Fruit fly (Drosophila melanogaster) whole organism, adult: Measurements from ENCODE around the gene DCTN6-p27.

Source experiments
- CG11617 ChIP-seq: fragments of 200-800 bp; sonication (Bioruptor generic); optimal IDR thresholded peaks from 2 replicates; lab custom pipeline; 2017; ENCODE audit warnings: mild to moderate bottlenecking, missing biosample characterization, missing genetic modification reagents, missing genetic modification characterization
- CG1620 ChIP-seq: fragments of 200-800 bp; sonication (Bioruptor generic); optimal IDR thresholded peaks from 2 replicates; lab custom pipeline; 2016; ENCODE audit warnings: missing biosample characterization, missing genetic modification characterization
- CG33017 ChIP-seq: fragments of 200-800 bp; sonication (Bioruptor generic); optimal IDR thresholded peaks from 2 replicates; lab custom pipeline; 2018; ENCODE audit warnings: missing biosample characterization, mild to moderate bottlenecking, missing genetic modification characterization, moderate library complexity
- CG5204 ChIP-seq: fragments of 200-800 bp; sonication (Bioruptor generic); optimal IDR thresholded peaks from 2 replicates; lab custom pipeline; 2016; ENCODE audit warnings: missing biosample characterization, missing genetic modification characterization
- CG7045 ChIP-seq: fragments of 200-800 bp; sonication (Bioruptor generic); optimal IDR thresholded peaks from 2 replicates; lab custom pipeline; 2017; ENCODE audit warnings: missing biosample characterization, mild to moderate bottlenecking, missing genetic modification characterization
- Clk ChIP-seq: fragments of 200-800 bp; sonication (Bioruptor generic); optimal IDR thresholded peaks from 2 replicates; lab custom pipeline; 2017; ENCODE audit warnings: missing biosample characterization, missing genetic modification characterization
- bab1 ChIP-seq: fragments of 200-800 bp; sonication (Bioruptor generic); optimal IDR thresholded peaks from 3 replicates; lab custom pipeline; 2019; ENCODE audit warnings: missing biosample characterization, mild to moderate bottlenecking, missing genetic modification characterization, moderate library complexity
- cic ChIP-seq: fragments of 200-800 bp; sonication (Bioruptor generic); optimal IDR thresholded peaks from 2 replicates; lab custom pipeline; 2017; ENCODE audit warnings: missing biosample characterization, mild to moderate bottlenecking, missing genetic modification characterization, moderate library complexity
- kay ChIP-seq: fragments of 200-800 bp; sonication (Bioruptor generic); peaks from one replicate; lab custom pipeline; 2016; ENCODE audit warnings: missing biosample characterization, missing genetic modification characterization, borderline replicate concordance
- pad ChIP-seq: fragments of 200-800 bp; sonication (Bioruptor generic); optimal IDR thresholded peaks from 3 replicates; lab custom pipeline; 2017; ENCODE audit warnings: missing biosample characterization, missing genetic modification characterization, mild to moderate bottlenecking, moderate library complexity, missing genetic modification reagents
- tj ChIP-seq: fragments of 200-800 bp; sonication (Bioruptor generic); optimal IDR thresholded peaks from 3 replicates; lab custom pipeline; 2017; ENCODE audit warnings: missing biosample characterization, mild to moderate bottlenecking, missing genetic modification characterization, moderate library complexity

DNA sequence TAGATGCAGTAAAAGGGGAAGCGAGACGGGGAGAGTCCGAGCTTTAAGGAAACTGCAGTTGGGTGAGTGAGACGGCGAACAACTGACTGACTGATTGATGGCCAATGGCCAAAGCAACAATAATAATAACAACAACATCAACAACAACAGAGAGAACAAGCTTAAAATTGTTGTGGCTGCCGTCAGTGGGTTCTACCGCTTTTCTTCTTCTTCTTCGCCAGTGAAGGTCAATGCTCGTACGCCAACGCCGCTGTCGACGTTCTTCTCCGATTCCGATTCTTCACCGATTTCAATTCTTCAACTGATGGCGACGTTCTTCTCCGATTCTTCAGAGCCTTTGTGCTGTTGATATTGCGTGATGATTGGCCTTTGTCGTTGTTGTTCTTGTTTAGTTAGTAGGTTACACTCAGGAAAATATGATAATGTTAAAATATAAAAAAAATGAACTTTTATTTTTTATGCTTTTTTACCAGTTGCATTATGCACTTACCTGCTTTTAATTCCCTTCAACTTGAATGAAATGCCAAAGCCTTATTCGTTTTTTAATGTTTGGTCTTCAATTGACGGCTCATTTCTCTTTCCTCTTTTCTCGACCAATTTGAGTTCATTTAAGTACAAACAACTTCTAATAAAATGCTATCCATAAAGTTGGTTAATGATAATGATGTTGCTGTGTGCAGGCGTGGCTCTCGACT is 10.2 kb downstream of the DCTN6-p27 start:
- no peak for TF ChIP-seq CG11617
- no peak for TF ChIP-seq pad (GFP tag; lab: Kevin White, UChicago)
- no peak for TF ChIP-seq CG33017 (tag; lab: Kevin White, UChicago)
- no peak for TF ChIP-seq tj
- TF ChIP-seq kay (GFP tag; lab: Kevin White, UChicago), result no peak
- no peak for TF ChIP-seq CG5204 (GFP tag; lab: Kevin White, UChicago)
- no peak for TF ChIP-seq Clk
- no peak for TF ChIP-seq bab1
- no peak for TF ChIP-seq CG7045 (GFP tag; lab: Kevin White, UChicago)
- TF ChIP-seq CG1620 (GFP tag; lab: Kevin White, UChicago), result no peak
- no peak for TF ChIP-seq cic (GFP tag; lab: Kevin White, UChicago)
